Fruit fly (Drosophila melanogaster): ENCODE measurements around the gene Mnt.

The Mnt gene

DNA sequence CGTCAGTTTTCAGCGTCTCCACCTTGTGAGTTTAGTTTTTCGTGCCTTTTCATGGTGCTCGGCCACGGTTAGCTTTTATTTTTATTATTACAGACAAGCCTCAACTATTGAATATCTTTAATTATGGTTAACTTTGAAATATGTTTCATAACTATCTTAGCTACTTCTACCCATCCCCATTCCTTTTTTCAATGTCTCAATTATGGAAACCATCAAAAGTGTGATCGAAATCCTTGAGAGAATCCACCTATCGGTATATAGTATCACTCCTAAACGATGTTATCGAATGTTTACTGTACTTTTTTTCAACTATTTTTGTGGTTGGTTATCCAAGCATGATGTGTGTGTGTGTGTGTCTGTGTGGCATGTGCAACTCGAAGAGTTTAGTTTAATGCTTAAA lies 42.4 kb downstream of the Mnt start (continued):
- TF ChIP-seq CG1602 (GFP tag; optimal IDR thresholded peaks at IDR 0.05) (no peak), CG10543 (GFP tag; optimal IDR thresholded peaks at IDR 0.05) (peak; percentile 51), Meics (GFP tag; optimal IDR thresholded peaks at IDR 0.05) (peak; percentile 22), cas (GFP tag; IDR thresholded peaks at IDR 0.05) (no peak), CG13424 (tag; optimal IDR thresholded peaks at IDR 0.05) (peak; percentile 44), CG12219 (GFP tag; optimal IDR thresholded peaks at IDR 0.05) (peak; percentile 3), CG14441 (GFP tag; IDR thresholded peaks at IDR 0.05) (0 out of 2 replicates have a peak, but pooled peaks have one; percentile 30), Rfx (GFP tag; IDR thresholded peaks at IDR 0.05) (peak; percentile 48), lola (GFP tag; optimal IDR thresholded peaks at IDR 0.05) (no peak), chn (GFP tag; optimal IDR thresholded peaks at IDR 0.05) (no peak), dm (GFP tag; optimal IDR thresholded peaks at IDR 0.05) (no peak), Eip74EF (GFP tag; optimal IDR thresholded peaks at IDR 0.05) (peak in 1 of 2 experiments; percentile 14), trh (GFP tag; optimal IDR thresholded peaks at IDR 0.05) (no peak), shn (GFP tag; optimal IDR thresholded peaks at IDR 0.05) (no peak), CG1529 (GFP tag; optimal IDR thresholded peaks at IDR 0.05) (no peak), CoRest (tag; optimal IDR thresholded peaks at IDR 0.05) (peak; percentile 54), run (tag; optimal IDR thresholded peaks at IDR 0.05) (peak; percentile 34), CG31365 (tag; optimal IDR thresholded peaks at IDR 0.05) (no peak), Hmr (GFP tag; optimal IDR thresholded peaks at IDR 0.05) (peak; percentile 34), CG6689 (GFP tag; IDR thresholded peaks at IDR 0.05) (0 out of 2 replicates have a peak, but pooled peaks have one; percentile 35), chif (GFP tag; optimal IDR thresholded peaks at IDR 0.05) (peak in 1 of 2 experiments; percentile 9), cato (GFP tag; optimal IDR thresholded peaks at IDR 0.05; ENCODE audit: borderline replicate concordance) (no peak), fd3F (GFP tag; optimal IDR thresholded peaks at IDR 0.05) (peak; percentile 5), CG1832 (GFP tag; optimal IDR thresholded peaks at IDR 0.05) (no peak), CG10959 (GFP tag; IDR thresholded peaks at IDR 0.05) (no peak), CG11456 (GFP tag; IDR thresholded peaks at IDR 0.05) (no peak), CG18262 (tag; optimal IDR thresholded peaks at IDR 0.05) (peak; percentile 40), Pdp1 (GFP tag; optimal IDR thresholded peaks at IDR 0.05) (peak; percentile 21 to 53), PHDP (tag; optimal IDR thresholded peaks at IDR 0.05) (peak; percentile 59), al (GFP tag; IDR thresholded peaks at IDR 0.05) (no peak), CG6683 (GFP tag; optimal IDR thresholded peaks at IDR 0.05) (no peak), Fer3 (tag; optimal IDR thresholded peaks at IDR 0.05) (peak; percentile 24), Antp (GFP tag; optimal IDR thresholded peaks at IDR 0.05) (peak; percentile 32), vvl (GFP tag; IDR thresholded peaks at IDR 0.05) (peak; percentile 44; the same call in 1 of the 2 replicates), CG12391 (tag; optimal IDR thresholded peaks at IDR 0.05) (peak; percentile 47), Ssrp (tag; optimal IDR thresholded peaks at IDR 0.05) (peak; percentile 21), CG2199 (GFP tag; IDR thresholded peaks at IDR 0.05) (no peak), unpg (GFP tag; optimal IDR thresholded peaks at IDR 0.05) (peak; percentile 58), gce (GFP tag; IDR thresholded peaks at IDR 0.05) (no peak), CG13287 (GFP tag; IDR thresholded peaks at IDR 0.05; ENCODE audit: partially characterized antibody) (no peak), CG8359 (GFP tag; optimal IDR thresholded peaks at IDR 0.05; ENCODE audit: borderline replicate concordance) (no peak), Six4 (GFP tag; optimal IDR thresholded peaks at IDR 0.05) (no peak), so (GFP tag; IDR thresholded peaks at IDR 0.05) (no peak), Gsc (GFP tag; IDR thresholded peaks at IDR 0.05) (no peak), CG8924 (tag; optimal IDR thresholded peaks at IDR 0.05) (peak; percentile 54), schlank (tag; optimal IDR thresholded peaks at IDR 0.05) (peak; percentile 17), hkb (optimal IDR thresholded peaks at IDR 0.05) (no peak), hkb (GFP tag; IDR thresholded peaks at IDR 0.05) (0 out of 2 replicates have a peak, but pooled peaks have one; percentile 18), CG30431 (GFP tag; optimal IDR thresholded peaks at IDR 0.05) (no peak), gcm (GFP tag; optimal IDR thresholded peaks at IDR 0.05) (peak; percentile 39)
